Fruit fly (Drosophila melanogaster): ENCODE data around the gene erm.

dm6 chr2L:1945609-1946008 lies 24.6 kb downstream of the erm start, which contains the start of gene CG15357:
- TF ChIP-seq ovo (GFP tag; optimal IDR thresholded peaks at IDR 0.05) (no peak), CG14711 (tag; optimal IDR thresholded peaks at IDR 0.05) (no peak)
